Fruit fly (Drosophila melanogaster) Kc167 (cell line): ENCODE data around the gene LysRS.

Experiments used
- Myc ChIP-seq: fragments of >200 bp; optimal IDR thresholded peaks from 2 replicates; lab custom pipeline; 2017; ENCODE audit warnings: missing external identifiers
- Sin3A ChIP-seq: fragments of >200 bp; optimal IDR thresholded peaks from 2 replicates; lab custom pipeline; 2018; ENCODE audit warnings: missing external identifiers
- h ChIP-seq: fragments of >200 bp; optimal IDR thresholded peaks from 3 replicates; lab custom pipeline; 2018; ENCODE audit warnings: missing external identifiers
- insv ChIP-seq: fragments of >200 bp; optimal IDR thresholded peaks from 3 replicates; lab custom pipeline; 2018; ENCODE audit warnings: missing external identifiers
- psq ChIP-seq: fragments of >200 bp; optimal IDR thresholded peaks from 2 replicates; lab custom pipeline; 2017; ENCODE audit warnings: missing external identifiers
- ttk ChIP-seq: sonication (Bioruptor generic); optimal IDR thresholded peaks from 2 replicates; lab custom pipeline; 2017; ENCODE audit warnings: missing external identifiers

Gene LysRS

dm6 chrX:9584104-9584947 lies 24.4 kb downstream of the LysRS start:
- TF ChIP-seq insv: no peak
- no peak for TF ChIP-seq Myc

DNA sequence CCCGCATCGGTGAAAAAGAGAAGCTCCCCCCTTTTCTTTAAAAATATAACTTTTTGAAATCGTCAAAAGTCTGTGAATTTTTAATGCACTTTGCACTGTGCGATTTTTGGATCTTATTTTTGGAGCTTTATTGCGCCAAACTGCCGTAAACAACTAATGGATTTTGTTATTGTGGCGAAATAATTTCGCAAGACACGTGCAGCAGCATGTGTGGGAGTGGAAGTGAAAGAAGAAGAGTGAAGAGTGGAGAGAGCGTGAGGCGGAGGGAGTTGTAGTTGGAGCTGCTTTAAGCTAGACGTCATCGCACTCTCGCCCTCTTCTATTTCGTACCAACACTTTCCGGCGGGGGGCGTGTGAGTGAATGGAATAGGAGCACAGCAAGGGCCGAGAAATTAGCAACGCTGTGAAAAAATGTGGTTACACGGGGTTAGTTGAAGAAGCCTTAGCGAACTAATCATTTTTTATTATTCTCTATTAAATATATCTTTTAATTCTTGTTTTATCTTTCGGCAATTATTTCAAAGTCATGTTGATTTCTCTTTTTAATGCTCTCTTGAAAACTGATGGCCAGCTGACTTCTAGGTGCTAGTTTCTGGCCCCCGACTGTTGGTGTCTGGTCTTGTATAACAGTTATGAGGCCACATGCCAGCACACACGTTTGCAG lies 25.1 kb downstream of the LysRS start:
- TF ChIP-seq insv (no peak), Myc (no peak), psq (no peak), Sin3A (lab: Kevin White, UChicago) (no peak), h (no peak)

DNA sequence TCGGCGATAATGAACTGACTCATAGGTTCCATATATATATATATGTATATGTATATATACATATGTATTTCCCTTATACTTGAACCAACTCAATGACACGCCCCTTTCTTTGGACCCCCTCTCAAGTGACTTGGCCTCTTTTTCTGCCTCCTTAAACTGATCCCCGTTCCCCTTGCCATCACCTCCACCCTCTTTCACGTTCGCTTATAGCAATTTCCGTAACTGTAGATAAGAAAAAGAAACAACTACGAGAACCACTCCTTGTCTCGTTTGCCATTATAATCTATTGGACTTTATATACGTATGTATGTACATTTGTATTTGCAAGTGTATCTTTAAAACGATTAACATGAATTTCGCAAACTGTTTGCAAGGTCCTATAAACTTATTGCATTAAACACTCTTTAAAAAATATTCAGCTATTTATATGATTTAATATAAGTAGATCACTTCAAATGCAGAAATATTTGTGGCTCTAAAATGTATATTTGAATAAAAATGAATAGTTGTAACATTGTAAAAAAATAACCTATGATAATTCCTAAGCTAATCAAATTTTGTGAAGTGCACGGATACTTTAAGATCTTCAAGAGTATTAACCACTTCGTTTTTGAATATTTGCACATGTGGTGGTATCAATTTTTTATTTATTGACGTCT lies 25.9 kb downstream of the LysRS start:
- TF ChIP-seq Myc: no peak
- no peak for TF ChIP-seq ttk (lab: Kevin White, UChicago)
- TF ChIP-seq insv: no peak
- TF ChIP-seq h: no peak
- TF ChIP-seq Sin3A (lab: Kevin White, UChicago): no peak
- TF ChIP-seq psq: no peak

DNA sequence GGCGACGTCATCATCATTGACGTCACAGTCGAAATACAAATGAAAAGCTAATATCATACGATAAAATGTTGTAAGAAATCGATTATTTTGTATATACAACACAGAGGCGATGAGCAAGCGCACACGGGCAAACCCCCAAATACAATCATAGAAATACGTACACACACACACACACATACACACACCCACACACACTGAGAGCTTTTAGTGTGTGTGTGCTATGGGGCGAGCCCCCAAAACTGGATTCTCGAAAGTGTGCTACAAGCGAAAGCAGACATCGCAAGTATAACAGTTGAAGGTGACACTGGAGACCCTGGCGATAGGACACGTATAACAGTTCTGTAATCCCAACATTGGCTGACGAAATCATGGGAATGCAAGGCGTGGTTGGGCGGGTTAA lies 26.8 kb downstream of the LysRS start:
- TF ChIP-seq psq (no peak), Myc (no peak), Sin3A (lab: Kevin White, UChicago) (no peak), ttk (lab: Kevin White, UChicago) (no peak), h (no peak), insv (no peak)

- TF ChIP-seq h: no peak
- TF ChIP-seq Myc: no peak
- no peak for TF ChIP-seq insv
- no peak for TF ChIP-seq ttk (lab: Kevin White, UChicago)
- no peak for TF ChIP-seq Sin3A (lab: Kevin White, UChicago)
- TF ChIP-seq psq: no peak
Observed at dm6 chrX:9580544-9580943, 28.1 kb downstream of the LysRS start.

dm6 chrX:9579918-9580521 lies 28.7 kb downstream of the LysRS start, which contains the start of gene LPCAT:
TSS of gene LPCAT (minus strand) at chrX:9579987.
- no peak for TF ChIP-seq Sin3A (lab: Kevin White, UChicago)
- no peak for TF ChIP-seq Myc
- TF ChIP-seq h: no peak
- TF ChIP-seq ttk (lab: Kevin White, UChicago): no peak
- TF ChIP-seq insv: no peak
- no peak for TF ChIP-seq psq

dm6 chrX:9578696-9579509 lies 29.8 kb downstream of the LysRS start:
- no peak for TF ChIP-seq Myc
- TF ChIP-seq psq: no peak
- TF ChIP-seq Sin3A (lab: Kevin White, UChicago): no peak
- no peak for TF ChIP-seq insv
- no peak for TF ChIP-seq ttk (lab: Kevin White, UChicago)
- TF ChIP-seq h: no peak

dm6 chrX:9578014-9578413 lies 30.7 kb downstream of the LysRS start:
- TF ChIP-seq ttk (lab: Kevin White, UChicago) (no peak), insv (no peak), psq (no peak)

DNA sequence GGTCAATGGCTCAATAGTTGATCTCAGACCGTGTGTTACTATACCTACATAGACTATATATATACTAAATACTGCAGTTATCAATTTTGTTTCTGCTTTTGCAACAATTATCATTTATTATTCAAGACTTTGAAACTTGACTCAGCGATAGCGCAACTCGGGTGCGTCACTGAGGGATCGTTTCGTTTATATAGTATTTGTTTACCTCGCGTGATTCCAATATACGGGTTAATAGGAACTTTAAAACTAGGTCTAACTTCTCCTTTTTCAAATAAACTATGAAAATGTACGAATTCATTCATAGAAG lies 31.4 kb downstream of the LysRS start:
- TF ChIP-seq psq (no peak), Myc (no peak), Sin3A (lab: Kevin White, UChicago) (no peak), h (no peak), ttk (lab: Kevin White, UChicago) (no peak), insv (no peak)

DNA sequence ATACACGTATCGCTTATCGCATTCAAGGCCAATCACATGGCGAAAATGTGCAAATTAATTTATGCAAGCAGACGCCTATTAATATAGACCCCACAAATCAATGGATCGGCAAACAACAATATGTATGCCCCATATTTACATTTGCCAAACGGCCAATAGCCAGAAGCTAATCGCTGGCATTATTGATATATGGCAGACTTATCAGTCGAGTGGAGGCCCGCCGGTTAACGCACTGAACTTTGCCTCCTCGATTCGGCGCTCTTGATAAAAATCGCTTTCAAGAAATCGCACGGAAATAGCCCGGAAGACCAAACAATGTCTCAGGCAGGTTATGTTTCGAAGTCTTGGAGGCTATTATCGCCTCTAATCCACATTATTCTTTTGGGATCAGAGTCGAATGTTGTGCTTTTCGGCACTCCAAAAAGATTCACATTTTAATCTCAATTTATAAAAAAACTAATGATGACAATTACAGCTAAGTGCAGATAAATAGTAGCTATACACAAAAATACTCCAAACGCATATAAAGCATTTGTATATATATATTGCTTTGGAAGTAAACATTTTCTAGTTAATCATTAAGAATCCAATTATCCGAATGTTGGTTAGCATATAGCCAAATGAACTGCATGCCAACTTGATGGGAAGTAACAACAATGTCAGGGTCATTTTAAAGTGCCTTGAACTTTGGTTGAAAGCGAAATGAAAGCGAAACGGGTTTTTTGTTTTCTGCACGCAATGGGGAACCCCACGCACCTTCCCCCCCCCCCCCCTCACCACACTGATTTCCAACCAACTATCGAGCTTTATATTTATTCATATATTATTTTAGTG lies 32.0 kb downstream of the LysRS start:
- TF ChIP-seq Myc (no peak), insv (no peak), Sin3A (lab: Kevin White, UChicago) (no peak), h (no peak)

- TF ChIP-seq Sin3A (lab: Kevin White, UChicago) (no peak), psq (no peak), insv (no peak), Myc (no peak), ttk (lab: Kevin White, UChicago) (no peak), h (no peak)
Observed at dm6 chrX:9576147-9576503, 32.6 kb downstream of the LysRS start, which contains the start of gene CG42395. TSS of gene CG42395 (minus strand) at chrX:9576247.

DNA sequence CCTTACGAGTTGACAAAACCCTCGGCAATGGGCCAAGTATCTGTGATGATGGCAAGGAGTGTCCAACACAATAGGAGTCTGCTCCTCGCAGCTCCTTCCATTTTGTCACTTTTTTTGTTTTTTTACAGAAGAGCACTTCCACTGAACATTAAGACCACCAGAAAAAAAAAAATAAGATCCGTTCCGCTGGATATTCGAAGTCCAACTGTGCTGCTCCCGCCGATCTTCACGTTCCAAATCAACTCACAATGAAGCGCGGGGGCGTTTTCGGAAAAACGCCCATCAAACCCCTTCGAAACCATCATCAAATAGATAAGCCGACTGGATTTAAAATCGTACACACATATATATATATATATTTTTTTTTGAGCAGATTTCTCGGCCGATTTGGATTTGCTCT lies 37.5 kb downstream of the LysRS start, which contains the start of gene Cubn:
Gene Cubn, minus strand, starts transcription at position 101 of the 400 bp plus-strand sequence.
- no peak for TF ChIP-seq ttk (lab: Kevin White, UChicago)
- no peak for TF ChIP-seq psq
- TF ChIP-seq insv: no peak
- TF ChIP-seq Myc: no peak
- TF ChIP-seq Sin3A (lab: Kevin White, UChicago): no peak
- TF ChIP-seq h: no peak
